Worm (Caenorhabditis elegans) whole organism, late embryonic: ENCODE results near the gene srz-44.

Experiments
- C08G9.2 ChIP-seq: sonication (generic microtip); optimal IDR thresholded peaks from 2 replicates; lab custom pipeline; 2016; ENCODE audit warnings: mild to moderate bottlenecking, missing genetic modification characterization, moderate library complexity, missing compliant biosample characterization
- C38D4.7 ChIP-seq: fragments of 200-800 bp; sonication (Bioruptor generic); optimal IDR thresholded peaks from 2 replicates; lab custom pipeline; 2018; ENCODE audit warnings: mild to moderate bottlenecking, missing genetic modification characterization, moderate library complexity, missing compliant biosample characterization
- F13H6.1 ChIP-seq: sonication (generic microtip); optimal IDR thresholded peaks from 2 replicates; lab custom pipeline; 2016; ENCODE audit warnings: missing genetic modification characterization, missing compliant biosample characterization
- K02D7.2 ChIP-seq: sonication (generic microtip); optimal IDR thresholded peaks from 2 replicates; lab custom pipeline; 2017; ENCODE audit warnings: mild to moderate bottlenecking, missing genetic modification characterization, missing compliant biosample characterization
- K09A11.1 ChIP-seq: sonication (generic microtip); optimal IDR thresholded peaks from 2 replicates; lab custom pipeline; 2017; ENCODE audit warnings: antibody characterized with exemption, mild to moderate bottlenecking, missing genetic modification characterization, missing compliant biosample characterization; ENCODE audit not compliant: insufficient read depth
- Y22D7AL.16 ChIP-seq: sonication (generic microtip); optimal IDR thresholded peaks from 2 replicates; lab custom pipeline; 2016; ENCODE audit warnings: missing genetic modification characterization, missing compliant biosample characterization
- ahr-1 ChIP-seq: sonication (generic microtip); optimal IDR thresholded peaks from 2 replicates; lab custom pipeline; 2016; ENCODE audit warnings: missing genetic modification characterization, missing compliant biosample characterization
- ceh-14 ChIP-seq: sonication (generic microtip); optimal IDR thresholded peaks from 2 replicates; lab custom pipeline; 2016; ENCODE audit warnings: missing genotype, missing genetic modification characterization, missing compliant biosample characterization
- ceh-18 ChIP-seq: sonication (generic microtip); optimal IDR thresholded peaks from 2 replicates; lab custom pipeline; 2016; ENCODE audit warnings: missing genetic modification characterization, missing compliant biosample characterization
- ceh-2 ChIP-seq: sonication (generic microtip); optimal IDR thresholded peaks from 2 replicates; lab custom pipeline; 2016; ENCODE audit warnings: missing genotype, missing genetic modification characterization, missing compliant biosample characterization
- ceh-31 ChIP-seq: sonication (generic microtip); optimal IDR thresholded peaks from 2 replicates; lab custom pipeline; 2016; ENCODE audit warnings: missing genetic modification characterization, missing compliant biosample characterization
- ceh-34 ChIP-seq: sonication (generic microtip); optimal IDR thresholded peaks from 2 replicates; lab custom pipeline; 2016; ENCODE audit warnings: mild to moderate bottlenecking, missing genetic modification characterization, missing compliant biosample characterization
- ceh-48 ChIP-seq: sonication (generic microtip); optimal IDR thresholded peaks from 2 replicates; lab custom pipeline; 2016; ENCODE audit warnings: missing genetic modification characterization, inconsistent platforms, missing compliant biosample characterization
- ceh-6 ChIP-seq: fragments of 200-800 bp; sonication (Bioruptor generic); optimal IDR thresholded peaks from 2 replicates; lab custom pipeline; 2018; ENCODE audit warnings: mild to moderate bottlenecking, missing genetic modification characterization, missing compliant biosample characterization
- ceh-9 ChIP-seq: sonication (generic microtip); optimal IDR thresholded peaks from 2 replicates; lab custom pipeline; 2016; ENCODE audit warnings: mild to moderate bottlenecking, missing genetic modification characterization, inconsistent platforms, missing compliant biosample characterization
- dmd-4 ChIP-seq: sonication (generic microtip); optimal IDR thresholded peaks from 2 replicates; lab custom pipeline; 2016; ENCODE audit warnings: borderline replicate concordance, missing genetic modification characterization, missing compliant biosample characterization
- elt-2 ChIP-seq: sonication (generic microtip); optimal IDR thresholded peaks from 2 replicates; lab custom pipeline; 2016; ENCODE audit warnings: missing genetic modification reagents, missing genetic modification characterization, missing compliant biosample characterization
- ets-4 ChIP-seq: sonication (generic microtip); optimal IDR thresholded peaks from 2 replicates; lab custom pipeline; 2016; ENCODE audit warnings: missing genetic modification characterization, missing compliant biosample characterization
- fkh-6 ChIP-seq: sonication (generic microtip); optimal IDR thresholded peaks from 2 replicates; lab custom pipeline; 2016; ENCODE audit warnings: missing genetic modification characterization, missing compliant biosample characterization
- lim-6 ChIP-seq: sonication (generic microtip); optimal IDR thresholded peaks from 2 replicates; lab custom pipeline; 2016; ENCODE audit warnings: missing genetic modification characterization, missing compliant biosample characterization
- nfya-1 ChIP-seq: sonication (generic microtip); optimal IDR thresholded peaks from 2 replicates; lab custom pipeline; 2017; ENCODE audit warnings: missing genetic modification characterization, mild to moderate bottlenecking, missing compliant biosample characterization, antibody characterized with exemption, moderate library complexity
- nhr-232 ChIP-seq: sonication (generic microtip); optimal IDR thresholded peaks from 2 replicates; lab custom pipeline; 2016; ENCODE audit warnings: missing genetic modification characterization, missing compliant biosample characterization
- npax-4 ChIP-seq: sonication (generic microtip); optimal IDR thresholded peaks from 2 replicates; lab custom pipeline; 2016; ENCODE audit warnings: missing genetic modification characterization, missing compliant biosample characterization
- pat-9 ChIP-seq: fragments of 200-800 bp; sonication (Bioruptor generic); optimal IDR thresholded peaks from 2 replicates; lab custom pipeline; 2018; ENCODE audit warnings: mild to moderate bottlenecking, missing genetic modification characterization, moderate library complexity, missing compliant biosample characterization
- pha-2 ChIP-seq: sonication (generic microtip); optimal IDR thresholded peaks from 2 replicates; lab custom pipeline; 2017; ENCODE audit warnings: mild to moderate bottlenecking, missing genetic modification characterization, missing compliant biosample characterization
- pha-4 ChIP-seq: fragments of 150-350 bp; optimal IDR thresholded peaks from 2 replicates; lab custom pipeline; 2018; ENCODE audit warnings: missing biosample characterization, missing genetic modification reagents, missing genetic modification characterization
- pqm-1 ChIP-seq: sonication (generic microtip); optimal IDR thresholded peaks from 2 replicates; lab custom pipeline; 2016; ENCODE audit warnings: missing genetic modification characterization, missing compliant biosample characterization
- ref-2 ChIP-seq: sonication (generic microtip); optimal IDR thresholded peaks from 2 replicates; lab custom pipeline; 2016; ENCODE audit warnings: missing genetic modification characterization, missing compliant biosample characterization
- sox-2 ChIP-seq: fragments of 200-800 bp; sonication (Bioruptor generic); IDR thresholded peaks from 2 replicates; pipeline ENCODE4 v1.3.6; 2022; ENCODE audit warnings: missing genetic modification reagents, missing genetic modification characterization, missing compliant biosample characterization
- sox-4 ChIP-seq: sonication (generic microtip); optimal IDR thresholded peaks from 2 replicates; lab custom pipeline; 2017; ENCODE audit warnings: mild to moderate bottlenecking, missing genetic modification characterization, inconsistent platforms, missing compliant biosample characterization
- syd-9 ChIP-seq: sonication (generic microtip); optimal IDR thresholded peaks from 2 replicates; lab custom pipeline; 2016; ENCODE audit warnings: mild to moderate bottlenecking, missing genetic modification characterization, moderate library complexity, missing compliant biosample characterization
- tbx-2 ChIP-seq: sonication (generic microtip); optimal IDR thresholded peaks from 2 replicates; lab custom pipeline; 2016; ENCODE audit warnings: missing genetic modification characterization, missing compliant biosample characterization
- tbx-7 ChIP-seq: sonication (generic microtip); optimal IDR thresholded peaks from 2 replicates; lab custom pipeline; 2016; ENCODE audit warnings: missing genotype, missing genetic modification characterization, missing compliant biosample characterization
- unc-3 ChIP-seq, 2 experiments: fragments of 200-800 bp in 1 of 2; sonication (Bioruptor generic) in 1 of 2; sonication (generic microtip) in 1 of 2; conservative IDR thresholded peaks in 1 of 2; optimal IDR thresholded peaks in 1 of 2; 2 replicates each; pipeline versions ENCODE4 v1.3.6 to Lab custom; 2016 to 2022; ENCODE audit warnings: missing compliant biosample characterization in 2 of 2, missing genetic modification characterization in 2 of 2, missing genetic modification reagents in 1 of 2
- unc-42 ChIP-seq: sonication (generic microtip); optimal IDR thresholded peaks from 2 replicates; lab custom pipeline; 2016; ENCODE audit warnings: missing genotype, missing genetic modification characterization, missing compliant biosample characterization
- unc-55 ChIP-seq: sonication (generic microtip); optimal IDR thresholded peaks from 2 replicates; lab custom pipeline; 2017; ENCODE audit warnings: missing biosample characterization, missing genetic modification reagents, missing genetic modification characterization
- unc-86 ChIP-seq: sonication (generic microtip); optimal IDR thresholded peaks from 2 replicates; lab custom pipeline; 2016; ENCODE audit warnings: missing genetic modification characterization, missing compliant biosample characterization

srz-44 gene

DNA sequence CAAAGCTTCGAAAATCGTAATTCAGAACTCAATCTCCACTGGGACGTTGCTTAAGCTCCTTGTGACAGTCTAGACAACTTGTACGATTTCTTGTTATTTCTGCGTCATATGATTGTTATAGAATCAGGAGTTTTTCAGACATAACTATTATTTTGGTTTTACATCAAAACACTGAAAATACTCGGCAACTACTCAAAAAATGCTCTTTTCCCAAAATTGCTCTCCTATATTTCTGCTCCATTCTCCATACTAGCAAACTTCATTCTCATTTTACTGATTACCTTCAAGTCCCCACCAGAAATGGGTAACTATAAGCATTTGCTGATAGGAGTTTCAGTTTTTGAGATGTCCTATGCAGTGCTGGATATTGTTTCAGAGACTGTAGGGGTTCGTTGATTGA, 17.2 kb downstream of the srz-44 start, which contains the start of gene C55A1.1:
TSS of gene C55A1.1 (plus strand) at position 301 of the 400 bp plus-strand sequence.
- TF ChIP-seq F13H6.1 (tag; lab: Kevin White, UChicago) (no peak), syd-9 (tag; lab: Kevin White, UChicago) (no peak), ceh-14 (no peak), unc-3 (GFP tag; conservative IDR thresholded peaks at IDR 0.05; lab: Robert Waterston, UW) (no peak), unc-3 (tag; optimal IDR thresholded peaks at IDR 0.05; lab: Kevin White, UChicago) (no peak), ceh-18 (tag; lab: Kevin White, UChicago) (no peak), sox-2 (GFP tag; lab: Robert Waterston, UW) (no peak), K09A11.1 (no peak), nfya-1 (tag; lab: Kevin White, UChicago) (no peak), elt-2 (tag; lab: Kevin White, UChicago) (no peak), nhr-232 (tag; lab: Kevin White, UChicago) (no peak), ceh-6 (GFP tag; lab: Kevin White, UChicago) (no peak), ceh-9 (tag; lab: Kevin White, UChicago) (no peak), Y22D7AL.16 (tag; lab: Kevin White, UChicago) (no peak), ets-4 (tag; lab: Kevin White, UChicago) (no peak)

- TF ChIP-seq tbx-2 (no peak), tbx-7 (tag; lab: Kevin White, UChicago) (no peak), sox-4 (tag; lab: Kevin White, UChicago) (no peak), K02D7.2 (tag; lab: Kevin White, UChicago) (no peak), pha-4 (no peak), ceh-9 (tag; lab: Kevin White, UChicago) (no peak), unc-55 (GFP tag; lab: Kevin White, UChicago) (no peak), fkh-6 (no peak), pqm-1 (tag; lab: Kevin White, UChicago) (no peak), ets-4 (tag; lab: Kevin White, UChicago) (no peak), pat-9 (tag; lab: Kevin White, UChicago) (no peak), ceh-2 (no peak), dmd-4 (tag; lab: Kevin White, UChicago) (no peak)
Observed at ce11 chrV:15614534-15614933, 24.2 kb downstream of the srz-44 start.

DNA sequence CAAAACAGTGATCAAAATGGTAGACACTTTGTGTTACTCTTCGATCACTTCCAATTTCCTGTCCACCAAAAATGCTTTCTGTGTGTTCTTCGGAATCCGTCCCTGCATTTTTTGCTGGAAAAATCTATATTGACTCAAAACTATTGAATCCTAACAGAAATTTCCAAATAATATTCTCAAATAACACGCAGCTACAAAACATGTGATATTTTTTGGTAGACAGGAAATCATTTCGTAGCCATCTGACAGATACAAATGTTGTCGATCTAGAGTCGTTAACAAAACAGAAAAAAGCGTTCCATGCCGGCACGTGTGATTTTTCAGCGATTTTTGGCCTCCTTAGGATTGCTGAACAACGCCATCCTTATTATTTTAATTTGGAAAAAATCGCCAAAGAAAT, 25.9 kb downstream of the srz-44 start, which contains the start of gene str-263:
TSS of gene str-263 (plus strand) at position 301 of the 400 bp plus-strand sequence.
- TF ChIP-seq sox-2 (GFP tag; lab: Robert Waterston, UW) (no peak), tbx-2 (no peak), ceh-31 (tag; lab: Kevin White, UChicago) (no peak), sox-4 (tag; lab: Kevin White, UChicago) (no peak), C08G9.2 (no peak), ceh-6 (GFP tag; lab: Kevin White, UChicago) (no peak), nfya-1 (tag; lab: Kevin White, UChicago) (no peak), F13H6.1 (tag; lab: Kevin White, UChicago) (no peak), npax-4 (tag; lab: Kevin White, UChicago) (no peak), unc-86 (tag; lab: Kevin White, UChicago) (no peak), C38D4.7 (GFP tag; lab: Kevin White, UChicago) (no peak)

ce11 chrV:15610350-15610940, 28.3 kb downstream of the srz-44 start, which contains the start of the genes fbxa-153 and str-12:
Gene fbxa-153 (minus strand): TSS chrV:15610384.
Gene str-12 (plus strand): TSS chrV:15610890.
- peak; percentile 51 for TF ChIP-seq tbx-2
- TF ChIP-seq ceh-18 (tag; lab: Kevin White, UChicago) = peak; percentile 5
- TF ChIP-seq nfya-1 (tag; lab: Kevin White, UChicago) = peak; percentile 24
- TF ChIP-seq ceh-14 = peak; percentile 74
- TF ChIP-seq ceh-31 (tag; lab: Kevin White, UChicago) = peak; percentile 76
- TF ChIP-seq ceh-34 = peak; percentile 73
- no peak for TF ChIP-seq ahr-1 (tag; lab: Kevin White, UChicago)
- peak; percentile 77 for TF ChIP-seq unc-42 (tag; lab: Kevin White, UChicago)
- peak; percentile 56 for TF ChIP-seq ref-2 (tag; lab: Kevin White, UChicago)
- peak; percentile 11 for TF ChIP-seq lim-6 (tag; lab: Kevin White, UChicago)
- no peak for TF ChIP-seq ceh-48 (tag; lab: Kevin White, UChicago)
- TF ChIP-seq pha-2 (tag; lab: Kevin White, UChicago) = peak; percentile 23
- no peak for TF ChIP-seq fkh-6
- TF ChIP-seq unc-55 (GFP tag; lab: Kevin White, UChicago) = peak; percentile 19
